Worm (Caenorhabditis elegans): ENCODE data around the gene T24C4.2.

- TF ChIP-seq hmbx-1 (tag; optimal IDR thresholded peaks at IDR 0.05) (no peak), ama-1 (optimal IDR thresholded peaks at IDR 0.05) (no peak), ceh-13 (GFP tag; optimal IDR thresholded peaks at IDR 0.05) (no peak), tbx-37 (GFP tag; conservative IDR thresholded peaks at IDR 0.05) (no peak), sea-1 (GFP tag; conservative IDR thresholded peaks at IDR 0.05) (no peak), B0310.2 (tag; optimal IDR thresholded peaks at IDR 0.05) (no peak), hmg-4 (GFP tag; optimal IDR thresholded peaks at IDR 0.05) (peak; percentile 18), hnd-1 (tag; optimal IDR thresholded peaks at IDR 0.05) (no peak), tbx-11 (GFP tag; IDR thresholded peaks at IDR 0.05) (0 out of 2 replicates have a peak, but pooled peaks have one; percentile 11), pes-1 (GFP tag; IDR thresholded peaks at IDR 0.05) (no peak)
Observed at ce11 chrIII:834443-834815, 35.3 kb downstream of the T24C4.2 start.
